Fruit fly (Drosophila melanogaster): ENCODE data around the gene CG11857.

CG11857 gene

DNA sequence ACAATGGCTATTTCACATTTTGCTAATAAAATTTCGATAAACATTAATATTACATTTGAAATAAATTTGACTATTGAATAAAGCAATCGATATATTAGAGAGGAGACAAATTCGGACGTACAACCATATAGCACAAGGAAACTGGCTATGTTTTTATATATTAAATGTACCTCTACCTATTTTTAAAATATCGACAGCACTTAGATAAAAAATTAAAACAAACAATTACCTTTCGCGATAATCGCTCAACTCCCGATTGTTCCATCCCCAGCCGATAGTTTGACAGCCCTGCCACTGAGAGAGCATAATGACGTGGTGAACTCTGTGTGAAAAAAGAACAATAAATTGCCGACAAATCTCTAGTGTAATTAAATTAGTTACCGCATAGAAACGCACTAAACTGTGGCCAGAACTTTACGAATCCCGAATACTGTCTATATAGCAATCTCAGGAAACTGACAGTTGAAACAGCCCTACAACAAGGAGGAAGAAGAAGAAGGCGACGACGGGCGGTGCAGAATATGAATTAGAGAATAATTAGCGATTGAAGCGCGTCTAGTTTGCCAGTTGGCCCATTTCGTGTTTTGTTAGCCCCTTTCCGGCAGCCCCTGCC lies at the start of gene CG11857 (continued):
- peak; percentile 89 for TF ChIP-seq Myb (GFP tag; optimal IDR thresholded peaks at IDR 0.05)
- peak; percentile 93 for TF ChIP-seq CG15514 (GFP tag; optimal IDR thresholded peaks at IDR 0.05)
- TF ChIP-seq hb (GFP tag; IDR thresholded peaks at IDR 0.05; ENCODE audit: partially characterized antibody) = peak; percentile 100
- peak; percentile 99 for TF ChIP-seq ken (GFP tag; IDR thresholded peaks at IDR 0.05)
- TF ChIP-seq Six4 (GFP tag; optimal IDR thresholded peaks at IDR 0.05) = peak; percentile 97
- peak; percentile 99 for TF ChIP-seq H15 (GFP tag; IDR thresholded peaks at IDR 0.05)
- peak; percentile 76 for TF ChIP-seq CG7745 (tag; optimal IDR thresholded peaks at IDR 0.05)
- TF ChIP-seq Dip2 (GFP tag; IDR thresholded peaks at IDR 0.05) = peak; percentile 80
- TF ChIP-seq CG6765 (GFP tag; optimal IDR thresholded peaks at IDR 0.05) = peak; percentile 87
- peak; percentile 87 for TF ChIP-seq CG3163 (GFP tag; optimal IDR thresholded peaks at IDR 0.05)
- peak; percentile 99 for TF ChIP-seq Bgb (GFP tag; IDR thresholded peaks at IDR 0.05; ENCODE audit: partially characterized antibody)
- TF ChIP-seq ato (GFP tag; IDR thresholded peaks at IDR 0.05; ENCODE audit: partially characterized antibody) = peak; percentile 96
- peak in 1 of 2 experiments; percentile 77 for TF ChIP-seq insv (GFP tag; optimal IDR thresholded peaks at IDR 0.05)
- TF ChIP-seq gem (tag; optimal IDR thresholded peaks at IDR 0.05) = peak; percentile 99
- peak; percentile 79 for TF ChIP-seq fd102C (GFP tag; optimal IDR thresholded peaks at IDR 0.05)
- TF ChIP-seq Kr (GFP tag; optimal IDR thresholded peaks at IDR 0.05) = peak; percentile 21
- peak; percentile 99 for TF ChIP-seq jigr1 (GFP tag; IDR thresholded peaks at IDR 0.05)
- peak; percentile 98 for TF ChIP-seq Oaz (GFP tag; IDR thresholded peaks at IDR 0.05)
- peak; percentile 79 for TF ChIP-seq grn (GFP tag; optimal IDR thresholded peaks at IDR 0.05)
- peak; percentile 98 for TF ChIP-seq lab (GFP tag; optimal IDR thresholded peaks at IDR 0.05)
- TF ChIP-seq CG3838 (GFP tag; optimal IDR thresholded peaks at IDR 0.05) = peak; percentile 95
- peak in 1 of 2 experiments; percentile 46 for TF ChIP-seq Trl (optimal IDR thresholded peaks at IDR 0.05)
- peak; percentile 98 for TF ChIP-seq Trl (GFP tag; optimal IDR thresholded peaks at IDR 0.05)
- TF ChIP-seq zf30C (GFP tag; optimal IDR thresholded peaks at IDR 0.05) = peak; percentile 27
- peak; percentile 95 for TF ChIP-seq CG10543 (GFP tag; optimal IDR thresholded peaks at IDR 0.05)
- peak; percentile 94 for TF ChIP-seq CG1529 (GFP tag; optimal IDR thresholded peaks at IDR 0.05)
- peak; percentile 97 for TF ChIP-seq CG10147 (GFP tag; optimal IDR thresholded peaks at IDR 0.05)
- TF ChIP-seq slp2 (GFP tag; optimal IDR thresholded peaks at IDR 0.05) = peak; percentile 96
- peak; percentile 96 for TF ChIP-seq HHEX (GFP tag; optimal IDR thresholded peaks at IDR 0.05)
- peak; percentile 97 for TF ChIP-seq seq (GFP tag; IDR thresholded peaks at IDR 0.05)
- TF ChIP-seq gsb (GFP tag; IDR thresholded peaks at IDR 0.05) = peak; percentile 97
- peak; percentile 100 for TF ChIP-seq slbo (GFP tag; IDR thresholded peaks at IDR 0.05)
- peak; percentile 98 for TF ChIP-seq CG8765 (GFP tag; IDR thresholded peaks at IDR 0.05)
- peak; percentile 87 for TF ChIP-seq CG6813 (GFP tag; optimal IDR thresholded peaks at IDR 0.05)
- TF ChIP-seq CG12071 (GFP tag; optimal IDR thresholded peaks at IDR 0.05) = peak; percentile 89
- peak; percentile 94 for TF ChIP-seq Fer1 (GFP tag; optimal IDR thresholded peaks at IDR 0.05)
- TF ChIP-seq chn (GFP tag; optimal IDR thresholded peaks at IDR 0.05) = peak; percentile 98
- peak; percentile 92 for TF ChIP-seq pb (GFP tag; optimal IDR thresholded peaks at IDR 0.05)
- TF ChIP-seq CG16813 (GFP tag; IDR thresholded peaks at IDR 0.05; ENCODE audit: partially characterized antibody) = peak; percentile 100
- peak; percentile 89 for TF ChIP-seq odd (GFP tag; optimal IDR thresholded peaks at IDR 0.05)
- TF ChIP-seq CG12104 (GFP tag; optimal IDR thresholded peaks at IDR 0.05) = peak; percentile 97
- peak; percentile 95 for TF ChIP-seq Lim3 (GFP tag; IDR thresholded peaks at IDR 0.05)
- TF ChIP-seq CG4328 (GFP tag; optimal IDR thresholded peaks at IDR 0.05) = peak; percentile 91
- peak; percentile 99 for TF ChIP-seq sens-2 (GFP tag; IDR thresholded peaks at IDR 0.05)
- TF ChIP-seq MTF-1 (GFP tag; optimal IDR thresholded peaks at IDR 0.05; ENCODE audit: borderline replicate concordance) = peak; percentile 91
- peak; percentile 98 for TF ChIP-seq unpg (GFP tag; optimal IDR thresholded peaks at IDR 0.05)
- no peak for TF ChIP-seq hkb (optimal IDR thresholded peaks at IDR 0.05)
- peak; percentile 98 for TF ChIP-seq hkb (GFP tag; IDR thresholded peaks at IDR 0.05)
- TF ChIP-seq cwo (GFP tag; optimal IDR thresholded peaks at IDR 0.05) = peak; percentile 90
- TF ChIP-seq BtbVII (GFP tag; optimal IDR thresholded peaks at IDR 0.05) = peak; percentile 91
